Worm (Caenorhabditis elegans): ENCODE measurements around the gene F52E1.14.

F52E1.14 gene

DNA sequence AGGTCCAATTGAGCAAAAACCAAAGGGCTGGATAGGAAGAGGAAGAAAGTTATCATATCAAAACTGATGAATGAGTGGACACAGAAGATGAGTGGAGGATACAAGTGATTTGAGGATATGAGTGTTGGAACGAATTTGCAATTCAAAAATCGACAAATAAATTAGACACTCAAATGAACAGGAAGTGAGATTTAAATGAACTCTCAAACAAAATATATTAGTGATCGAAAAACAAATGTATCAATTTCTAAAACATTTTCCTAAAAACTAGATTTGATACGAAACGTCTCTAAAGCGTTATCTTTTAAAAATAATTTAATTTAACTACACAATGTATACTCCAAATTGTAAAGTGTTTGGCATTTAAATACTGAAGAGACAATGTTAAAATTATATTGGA is 8.3 kb upstream of the F52E1.14 start, which contains the start of gene F38E1.10:
TSS of gene F38E1.10 (minus strand) at position 101 of the 400 bp plus-strand sequence.
- TF ChIP-seq D1046.2 (GFP tag; IDR thresholded peaks at IDR 0.05) (no peak), unc-62 (GFP tag; optimal IDR thresholded peaks at IDR 0.05 in 1 of 2) (peak in 1 of 2 experiments; percentile 6), unc-62 (tag; optimal IDR thresholded peaks at IDR 0.05) (no peak)

DNA sequence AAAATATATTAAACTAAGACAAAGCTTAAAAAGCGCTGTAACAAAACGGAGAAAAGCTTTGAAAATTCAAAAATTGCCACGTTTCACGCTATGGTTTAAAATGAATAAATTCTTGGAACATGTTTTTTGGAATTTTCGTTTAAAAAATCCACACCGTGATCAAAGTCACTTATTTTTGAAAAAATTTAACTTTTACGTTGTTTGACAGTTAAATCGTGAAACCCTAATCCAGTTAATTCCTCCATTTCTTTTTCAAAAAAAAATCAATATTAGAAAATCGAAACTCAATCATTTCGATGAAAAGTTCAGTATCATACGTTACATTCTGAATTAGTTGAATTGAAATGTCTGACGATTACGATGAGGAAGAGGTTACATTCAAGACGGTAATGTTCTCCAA is 7.9 kb upstream of the F52E1.14 start, which contains the start of gene F38E1.3:
TSS of gene F38E1.3 (plus strand) at position 301 of the 400 bp plus-strand sequence.
- no peak for TF ChIP-seq mxl-3 (GFP tag; optimal IDR thresholded peaks at IDR 0.05)
- no peak for TF ChIP-seq spr-1 (tag; optimal IDR thresholded peaks at IDR 0.05)
- TF ChIP-seq daf-8 (GFP tag; IDR thresholded peaks at IDR 0.05) = no peak
- no peak for TF ChIP-seq lin-15B (tag; optimal IDR thresholded peaks at IDR 0.05)

DNA sequence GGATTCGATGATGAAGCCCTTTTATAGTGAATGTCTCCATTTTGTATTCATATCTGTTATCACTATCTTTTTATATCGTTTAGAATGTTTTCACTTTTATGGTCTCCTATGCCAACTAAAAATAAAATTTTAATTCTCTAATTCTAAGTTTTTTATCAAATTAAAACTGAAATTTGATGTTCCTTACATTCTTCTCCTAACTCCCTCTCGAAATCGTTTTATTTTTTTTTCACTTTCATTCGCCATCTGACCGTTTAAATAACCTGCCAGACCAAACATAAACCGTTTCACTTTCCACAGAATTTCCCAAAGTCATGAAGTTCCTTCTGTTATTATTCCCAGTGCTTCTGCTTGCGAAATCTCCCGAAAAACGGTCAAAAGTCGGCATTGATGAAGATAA is 4.5 kb upstream of the F52E1.14 start, which contains the start of gene F52E1.5:
TSS of gene F52E1.5 (plus strand) at position 301 of the 400 bp plus-strand sequence.
- no peak for TF ChIP-seq lsy-2 (tag; optimal IDR thresholded peaks at IDR 0.05)

DNA sequence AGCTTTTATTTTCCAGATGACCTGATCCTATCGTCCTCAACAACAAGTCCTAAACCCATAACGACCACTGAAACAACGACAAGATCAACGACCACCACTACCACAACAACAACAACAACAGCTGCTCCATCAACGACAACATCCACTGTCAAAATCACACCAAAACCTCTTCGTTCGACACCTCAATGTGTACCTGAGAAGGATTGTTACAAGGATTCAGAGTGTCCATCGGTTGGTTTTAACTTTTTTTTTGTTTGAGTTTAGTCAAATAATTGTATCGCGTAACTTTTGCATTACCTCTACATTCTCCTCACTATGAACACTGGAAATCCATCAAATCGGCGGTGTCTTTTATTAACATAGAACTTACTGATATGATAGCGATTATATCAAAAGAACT is 3.6 kb upstream of the F52E1.14 start:
- no peak for TF ChIP-seq arid-1 (GFP tag; conservative IDR thresholded peaks at IDR 0.05)
- TF ChIP-seq nhr-76 (tag; optimal IDR thresholded peaks at IDR 0.05) = no peak
- TF ChIP-seq daf-16 (GFP tag; optimal IDR thresholded peaks at IDR 0.05) = peak in 1 of 2 experiments; percentile 79
- no peak for TF ChIP-seq daf-16 (tag; optimal IDR thresholded peaks at IDR 0.05)
- no peak for TF ChIP-seq dve-1 (tag; optimal IDR thresholded peaks at IDR 0.05; ENCODE audit: insufficient read depth)
- TF ChIP-seq fos-1 (tag; optimal IDR thresholded peaks at IDR 0.05) = no peak
- TF ChIP-seq gei-8 (GFP tag; optimal IDR thresholded peaks at IDR 0.05) = no peak
- no peak for TF ChIP-seq attf-4 (tag; optimal IDR thresholded peaks at IDR 0.05)
- no peak for TF ChIP-seq lir-3 (tag; optimal IDR thresholded peaks at IDR 0.05)
- TF ChIP-seq egl-27 (tag; optimal IDR thresholded peaks at IDR 0.05) = no peak
- TF ChIP-seq sdz-12 (GFP tag; optimal IDR thresholded peaks at IDR 0.05) = no peak
- peak in 1 of 2 experiments; percentile 92 for TF ChIP-seq unc-62 (GFP tag; optimal IDR thresholded peaks at IDR 0.05 in 1 of 2)
- TF ChIP-seq unc-62 (tag; optimal IDR thresholded peaks at IDR 0.05) = no peak
- no peak for TF ChIP-seq daf-8 (GFP tag; IDR thresholded peaks at IDR 0.05)
- TF ChIP-seq lin-1 (GFP tag; IDR thresholded peaks at IDR 0.05) = no peak

DNA sequence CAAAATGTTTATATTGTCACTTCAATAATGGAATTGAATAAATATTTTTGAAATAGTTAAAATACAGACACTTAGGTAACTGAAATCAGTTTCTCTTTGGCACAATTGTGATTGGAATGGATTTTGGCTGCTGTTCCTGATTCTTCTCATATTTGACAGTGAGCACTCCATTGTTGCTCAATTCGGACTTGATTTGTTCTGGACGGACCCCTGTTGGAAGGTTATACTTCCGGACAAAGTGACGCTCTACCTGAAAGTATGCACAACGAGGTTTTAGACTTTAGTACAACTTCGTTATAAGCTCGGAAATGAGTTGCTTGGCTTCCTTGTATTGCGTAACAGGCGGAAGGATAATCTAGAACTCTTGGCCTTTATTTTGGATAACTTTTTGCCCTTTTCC is 1.1 kb downstream of the F52E1.14 start:
- TF ChIP-seq php-3 (GFP tag; IDR thresholded peaks at IDR 0.05) (0 out of 2 replicates have a peak, but pooled peaks have one; percentile 41), D1046.2 (GFP tag; IDR thresholded peaks at IDR 0.05) (0 out of 2 replicates have a peak, but pooled peaks have one; percentile 37), tra-1 (GFP tag; IDR thresholded peaks at IDR 0.05) (no peak), zfp-3 (GFP tag; conservative IDR thresholded peaks at IDR 0.05) (peak; percentile 48; the same call in 1 of the 2 replicates), unc-62 (GFP tag; optimal IDR thresholded peaks at IDR 0.05 in 1 of 2) (peak in 1 of 2 experiments; percentile 59), unc-62 (tag; optimal IDR thresholded peaks at IDR 0.05) (no peak), madf-5 (GFP tag; IDR thresholded peaks at IDR 0.05) (no peak), daf-16 (GFP tag; optimal IDR thresholded peaks at IDR 0.05) (no peak), daf-16 (tag; optimal IDR thresholded peaks at IDR 0.05) (peak; percentile 9)

DNA sequence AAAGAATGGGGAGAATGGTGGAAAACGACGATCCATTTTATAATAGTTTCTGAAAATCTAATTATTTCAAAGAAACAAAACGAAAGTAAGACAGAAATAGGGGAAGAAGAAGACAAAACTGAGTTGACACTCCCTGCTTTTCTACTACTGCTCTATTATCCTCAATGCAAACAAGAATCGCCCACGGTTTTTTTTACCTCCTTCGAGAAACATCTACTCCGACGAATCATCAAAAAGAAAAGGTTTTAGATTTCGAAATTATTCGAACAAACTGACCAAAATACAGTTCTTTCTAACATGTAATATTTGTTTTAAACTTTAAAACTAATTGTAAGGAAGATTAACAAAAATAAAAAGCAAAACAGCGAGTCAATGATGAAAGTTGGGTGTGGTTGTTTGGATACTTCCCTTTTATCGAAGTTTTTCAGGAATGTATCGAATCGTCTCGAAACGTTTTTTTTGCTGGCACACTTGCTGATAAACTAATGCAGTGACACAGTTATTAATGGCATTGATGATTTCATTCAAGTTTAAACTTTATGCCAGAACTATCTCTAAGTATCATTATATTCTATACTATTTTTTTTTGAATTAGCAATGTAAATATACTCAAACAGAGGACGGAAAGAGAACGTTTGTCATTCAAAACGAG is 2.3 kb downstream of the F52E1.14 start, which contains the start of gene hsp-17:
TSS of gene hsp-17 (minus strand) at position 51 of the 652 bp plus-strand sequence.
- TF ChIP-seq hif-1 (tag; optimal IDR thresholded peaks at IDR 0.05) (no peak), arid-1 (GFP tag; conservative IDR thresholded peaks at IDR 0.05) (no peak), dmd-6 (GFP tag; IDR thresholded peaks at IDR 0.05) (peak; percentile 27; the same call in 1 of the 2 replicates), pqm-1 (tag; optimal IDR thresholded peaks at IDR 0.05) (peak; percentile 16), zfp-2 (tag; optimal IDR thresholded peaks at IDR 0.05) (no peak), skn-1 (tag; optimal IDR thresholded peaks at IDR 0.05) (no peak), lim-7 (GFP tag; IDR thresholded peaks at IDR 0.05) (no peak), pha-4 (GFP tag; IDR thresholded peaks at IDR 0.05) (no peak), pha-4 (tag; optimal IDR thresholded peaks at IDR 0.05) (peak; percentile 52), aly-2 (tag; optimal IDR thresholded peaks at IDR 0.05) (no peak), hlh-11 (tag; optimal IDR thresholded peaks at IDR 0.05) (peak; percentile 24), ZK337.2 (GFP tag; IDR thresholded peaks at IDR 0.05) (no peak), nhr-28 (tag; optimal IDR thresholded peaks at IDR 0.05) (peak; percentile 15), zfp-3 (GFP tag; conservative IDR thresholded peaks at IDR 0.05) (no peak), nhr-76 (tag; optimal IDR thresholded peaks at IDR 0.05) (no peak), daf-16 (GFP tag; optimal IDR thresholded peaks at IDR 0.05) (no peak), daf-16 (tag; optimal IDR thresholded peaks at IDR 0.05) (peak; percentile 68), gei-8 (GFP tag; optimal IDR thresholded peaks at IDR 0.05) (no peak), nhr-25 (tag; optimal IDR thresholded peaks at IDR 0.05; ENCODE audit: borderline replicate concordance, insufficient read depth) (no peak), D1046.2 (GFP tag; IDR thresholded peaks at IDR 0.05) (no peak), nhr-11 (tag; optimal IDR thresholded peaks at IDR 0.05) (no peak), rbr-2 (tag; optimal IDR thresholded peaks at IDR 0.05) (no peak), madf-5 (GFP tag; IDR thresholded peaks at IDR 0.05) (no peak)
